Fruit fly (Drosophila melanogaster) whole organism, prepupa: ENCODE measurements around the gene pros.

Experiments used
- CG6854 ChIP-seq: fragments of 200-800 bp; sonication (Bioruptor generic); optimal IDR thresholded peaks from 2 replicates; lab custom pipeline; 2017; ENCODE audit warnings: missing biosample characterization, mild to moderate bottlenecking, missing genetic modification characterization
- CG8632 ChIP-seq: fragments of 200-800 bp; sonication (Bioruptor generic); optimal IDR thresholded peaks from 3 replicates; lab custom pipeline; 2016; ENCODE audit warnings: missing biosample characterization, missing genetic modification characterization

dm6 chr3R:11328180-11328579, at the start of gene pros:
- TF ChIP-seq CG6854 (GFP tag; lab: Kevin White, UChicago), result no peak
- TF ChIP-seq CG8632, result no peak
